Worm (Caenorhabditis elegans): ENCODE results near the gene gon-4.

gon-4 gene

ce11 chrIV:10251261-10251660 is 53.6 kb downstream of the gon-4 start:
- no peak for TF ChIP-seq egrh-3 (GFP tag; IDR thresholded peaks at IDR 0.05)
- TF ChIP-seq B0035.1 (tag; optimal IDR thresholded peaks at IDR 0.05): no peak
- no peak for TF ChIP-seq tbx-9 (tag; optimal IDR thresholded peaks at IDR 0.05; ENCODE audit: borderline replicate concordance)
- TF ChIP-seq chd-7 (tag; optimal IDR thresholded peaks at IDR 0.05): no peak
- no peak for TF ChIP-seq F33H1.4 (GFP tag; IDR thresholded peaks at IDR 0.05)
- no peak for TF ChIP-seq ceh-91 (GFP tag; IDR thresholded peaks at IDR 0.05)
- no peak for TF ChIP-seq Y53F4B.3 (GFP tag; IDR thresholded peaks at IDR 0.05)
- TF ChIP-seq unc-130 (GFP tag; optimal IDR thresholded peaks at IDR 0.05): no peak
- TF ChIP-seq zim-3 (tag; optimal IDR thresholded peaks at IDR 0.05): no peak
- no peak for TF ChIP-seq sptf-2 (GFP tag; optimal IDR thresholded peaks at IDR 0.05)
- no peak for TF ChIP-seq hlh-26 (GFP tag; conservative IDR thresholded peaks at IDR 0.05)
- no peak for TF ChIP-seq ztf-6 (GFP tag; IDR thresholded peaks at IDR 0.05)
- TF ChIP-seq F55B11.4 (tag; optimal IDR thresholded peaks at IDR 0.05; ENCODE audit: borderline replicate concordance, insufficient read depth): no peak
- TF ChIP-seq nfyb-1 (GFP tag; IDR thresholded peaks at IDR 0.05): no peak
- no peak for TF ChIP-seq snpc-1.3 (tag; optimal IDR thresholded peaks at IDR 0.05; ENCODE audit: insufficient read depth)
- no peak for TF ChIP-seq nhr-27 (tag; optimal IDR thresholded peaks at IDR 0.05)
- TF ChIP-seq lin-26 (GFP tag; IDR thresholded peaks at IDR 0.05): no peak

ce11 chrIV:10251764-10252163 is 54.1 kb downstream of the gon-4 start:
- no peak for TF ChIP-seq hmg-20 (GFP tag; IDR thresholded peaks at IDR 0.05)
- no peak for TF ChIP-seq ztf-18 (tag; optimal IDR thresholded peaks at IDR 0.05)
- TF ChIP-seq T07F8.4 (tag; optimal IDR thresholded peaks at IDR 0.05): no peak
- TF ChIP-seq egl-18 (GFP tag; IDR thresholded peaks at IDR 0.05): no peak
- no peak for TF ChIP-seq nhr-120 (GFP tag; IDR thresholded peaks at IDR 0.05)
- no peak for TF ChIP-seq hrde-1 (tag; optimal IDR thresholded peaks at IDR 0.05; ENCODE audit: borderline replicate concordance)
- no peak for TF ChIP-seq pbrm-1 (GFP tag; IDR thresholded peaks at IDR 0.05)
- no peak for TF ChIP-seq ZK185.1 (tag; optimal IDR thresholded peaks at IDR 0.05; ENCODE audit: poor library complexity, severe bottlenecking)
- no peak for TF ChIP-seq lag-1 (GFP tag; IDR thresholded peaks at IDR 0.05)
- no peak for TF ChIP-seq unc-130 (GFP tag; optimal IDR thresholded peaks at IDR 0.05)
- no peak for TF ChIP-seq zim-3 (tag; optimal IDR thresholded peaks at IDR 0.05)
- TF ChIP-seq F55B11.4 (tag; optimal IDR thresholded peaks at IDR 0.05; ENCODE audit: borderline replicate concordance, insufficient read depth): no peak
- no peak for TF ChIP-seq madf-10 (tag; optimal IDR thresholded peaks at IDR 0.05)
- TF ChIP-seq snpc-4 (GFP tag; optimal IDR thresholded peaks at IDR 0.05): no peak
- no peak for TF ChIP-seq snpc-4 (tag; optimal IDR thresholded peaks at IDR 0.05)
- TF ChIP-seq Y79H2A.3 (GFP tag; conservative IDR thresholded peaks at IDR 0.05): no peak
- no peak for TF ChIP-seq K12H6.12 (tag; optimal IDR thresholded peaks at IDR 0.05)
- no peak for TF ChIP-seq sdz-38 (tag; optimal IDR thresholded peaks at IDR 0.05)
- TF ChIP-seq F52B5.7 (tag; optimal IDR thresholded peaks at IDR 0.05): no peak
- no peak for TF ChIP-seq lsy-27 (tag; optimal IDR thresholded peaks at IDR 0.05; ENCODE audit: borderline replicate concordance, insufficient read depth)

- TF ChIP-seq nhr-80 (tag; optimal IDR thresholded peaks at IDR 0.05) (peak; percentile 95), rec-8 (tag; optimal IDR thresholded peaks at IDR 0.05) (no peak), mxl-1 (tag; optimal IDR thresholded peaks at IDR 0.05) (peak; percentile 19), lin-54 (GFP tag; optimal IDR thresholded peaks at IDR 0.05) (peak; percentile 50), D2030.7 (GFP tag; IDR thresholded peaks at IDR 0.05) (no peak), nhr-90 (tag; optimal IDR thresholded peaks at IDR 0.05) (peak; percentile 50), ceh-100 (GFP tag; IDR thresholded peaks at IDR 0.05) (0 out of 2 replicates have a peak, but pooled peaks have one; percentile 10), aptf-2 (GFP tag; conservative IDR thresholded peaks at IDR 0.05) (no peak), lin-35 (GFP tag; optimal IDR thresholded peaks at IDR 0.05) (peak in 2 of 3 experiments; percentile 32 to 80), ZK185.1 (tag; optimal IDR thresholded peaks at IDR 0.05; ENCODE audit: poor library complexity, severe bottlenecking) (peak; percentile 32), attf-6 (GFP tag; IDR thresholded peaks at IDR 0.05) (no peak), hrde-1 (tag; optimal IDR thresholded peaks at IDR 0.05; ENCODE audit: borderline replicate concordance) (no peak), Y53F4B.3 (GFP tag; IDR thresholded peaks at IDR 0.05) (no peak), madf-10 (tag; optimal IDR thresholded peaks at IDR 0.05) (peak; percentile 60), somi-1 (GFP tag; optimal IDR thresholded peaks at IDR 0.05) (peak; percentile 84), attf-5 (GFP tag; optimal IDR thresholded peaks at IDR 0.05) (peak; percentile 93)
These were observed 54.8 kb downstream of the gon-4 start for ce11 chrIV:10252350-10252792.

Measured in whole organism, young adult.